Worm (Caenorhabditis elegans): ENCODE data around the gene kbp-3.

kbp-3 gene

ce11 chrII:14401098-14401497 is 11.2 kb upstream of the kbp-3 start:
- TF ChIP-seq snpc-4 (tag; optimal IDR thresholded peaks at IDR 0.05) (no peak), sem-2 (GFP tag; optimal IDR thresholded peaks at IDR 0.05) (no peak), unc-62 (GFP tag; optimal IDR thresholded peaks at IDR 0.05) (no peak), ceh-39 (tag; optimal IDR thresholded peaks at IDR 0.05) (no peak), ham-2 (GFP tag; optimal IDR thresholded peaks at IDR 0.05) (no peak), ces-1 (GFP tag; optimal IDR thresholded peaks at IDR 0.05) (no peak), mep-1 (tag; optimal IDR thresholded peaks at IDR 0.05) (no peak), bed-3 (GFP tag; optimal IDR thresholded peaks at IDR 0.05) (no peak), cnd-1 (tag; optimal IDR thresholded peaks at IDR 0.05) (no peak), flh-1 (GFP tag; optimal IDR thresholded peaks at IDR 0.05) (no peak), lin-32 (GFP tag; optimal IDR thresholded peaks at IDR 0.05) (no peak), zip-8 (tag; optimal IDR thresholded peaks at IDR 0.05) (no peak), pha-4 (tag; optimal IDR thresholded peaks at IDR 0.05) (no peak), drap-1 (GFP tag; optimal IDR thresholded peaks at IDR 0.05) (no peak), sptf-1 (tag; optimal IDR thresholded peaks at IDR 0.05) (no peak), nhr-12 (tag; optimal IDR thresholded peaks at IDR 0.05) (no peak), unc-120 (tag; optimal IDR thresholded peaks at IDR 0.05; ENCODE audit: poor library complexity, severe bottlenecking) (no peak), elt-1 (tag; optimal IDR thresholded peaks at IDR 0.05; ENCODE audit: borderline replicate concordance, insufficient read depth) (no peak), blmp-1 (tag; optimal IDR thresholded peaks at IDR 0.05) (no peak), M03D4.4 (tag; optimal IDR thresholded peaks at IDR 0.05) (no peak)

- peak; percentile 2 for TF ChIP-seq M03D4.4 (tag; optimal IDR thresholded peaks at IDR 0.05)
- TF ChIP-seq lin-13 (tag; optimal IDR thresholded peaks at IDR 0.05): peak; percentile 82
- TF ChIP-seq hlh-1 (tag; optimal IDR thresholded peaks at IDR 0.05): peak; percentile 54
- TF ChIP-seq nhr-76 (tag; optimal IDR thresholded peaks at IDR 0.05): no peak
- TF ChIP-seq ceh-83 (GFP tag; optimal IDR thresholded peaks at IDR 0.05): peak; percentile 26
- TF ChIP-seq sptf-1 (tag; optimal IDR thresholded peaks at IDR 0.05): peak; percentile 18
- TF ChIP-seq lsy-2 (tag; optimal IDR thresholded peaks at IDR 0.05): peak; percentile 69
- no peak for TF ChIP-seq elt-1 (tag; optimal IDR thresholded peaks at IDR 0.05; ENCODE audit: borderline replicate concordance, insufficient read depth)
- TF ChIP-seq nhr-2 (tag; optimal IDR thresholded peaks at IDR 0.05): peak; percentile 12
- TF ChIP-seq lin-32 (GFP tag; optimal IDR thresholded peaks at IDR 0.05): no peak
- peak; percentile 25 for TF ChIP-seq ceh-43 (GFP tag; optimal IDR thresholded peaks at IDR 0.05)
- no peak for TF ChIP-seq mab-5 (tag; optimal IDR thresholded peaks at IDR 0.05)
- TF ChIP-seq nhr-28 (tag; optimal IDR thresholded peaks at IDR 0.05): no peak
- no peak for TF ChIP-seq mls-2 (tag; optimal IDR thresholded peaks at IDR 0.05)
- peak; percentile 52 for TF ChIP-seq ham-2 (GFP tag; optimal IDR thresholded peaks at IDR 0.05)
- TF ChIP-seq ces-1 (GFP tag; optimal IDR thresholded peaks at IDR 0.05): peak; percentile 91
- TF ChIP-seq tbx-8 (GFP tag; optimal IDR thresholded peaks at IDR 0.05): no peak
- TF ChIP-seq pha-4 (tag; optimal IDR thresholded peaks at IDR 0.05): peak; percentile 95
- TF ChIP-seq ceh-39 (tag; optimal IDR thresholded peaks at IDR 0.05): peak; percentile 64
- TF ChIP-seq cnd-1 (tag; optimal IDR thresholded peaks at IDR 0.05): no peak
- no peak for TF ChIP-seq blmp-1 (tag; optimal IDR thresholded peaks at IDR 0.05)
- TF ChIP-seq nhr-237 (tag; optimal IDR thresholded peaks at IDR 0.05): peak; percentile 85
- peak; percentile 82 for TF ChIP-seq mep-1 (tag; optimal IDR thresholded peaks at IDR 0.05)
- no peak for TF ChIP-seq drap-1 (GFP tag; optimal IDR thresholded peaks at IDR 0.05)
- peak; percentile 32 for TF ChIP-seq unc-120 (tag; optimal IDR thresholded peaks at IDR 0.05; ENCODE audit: poor library complexity, severe bottlenecking)
- TF ChIP-seq sem-2 (GFP tag; optimal IDR thresholded peaks at IDR 0.05): no peak
- TF ChIP-seq bed-3 (GFP tag; optimal IDR thresholded peaks at IDR 0.05): no peak
These were observed 9.7 kb upstream of the kbp-3 start for ce11 chrII:14399595-14399994.

- TF ChIP-seq ceh-39 (tag; optimal IDR thresholded peaks at IDR 0.05): no peak
- TF ChIP-seq unc-62 (GFP tag; optimal IDR thresholded peaks at IDR 0.05): no peak
- no peak for TF ChIP-seq sptf-1 (tag; optimal IDR thresholded peaks at IDR 0.05)
- no peak for TF ChIP-seq pha-4 (tag; optimal IDR thresholded peaks at IDR 0.05)
- TF ChIP-seq sem-2 (GFP tag; optimal IDR thresholded peaks at IDR 0.05): no peak
- no peak for TF ChIP-seq bed-3 (GFP tag; optimal IDR thresholded peaks at IDR 0.05)
- TF ChIP-seq lin-32 (GFP tag; optimal IDR thresholded peaks at IDR 0.05): no peak
- TF ChIP-seq nhr-76 (tag; optimal IDR thresholded peaks at IDR 0.05): no peak
- TF ChIP-seq ztf-11 (tag; optimal IDR thresholded peaks at IDR 0.05): no peak
- no peak for TF ChIP-seq ham-2 (GFP tag; optimal IDR thresholded peaks at IDR 0.05)
These were observed 3.9 kb upstream of the kbp-3 start for ce11 chrII:14393766-14394165.

- no peak for TF ChIP-seq zip-8 (tag; optimal IDR thresholded peaks at IDR 0.05)
- TF ChIP-seq ham-2 (GFP tag; optimal IDR thresholded peaks at IDR 0.05): no peak
- TF ChIP-seq sem-2 (GFP tag; optimal IDR thresholded peaks at IDR 0.05): no peak
- TF ChIP-seq sptf-1 (tag; optimal IDR thresholded peaks at IDR 0.05): no peak
- no peak for TF ChIP-seq bed-3 (GFP tag; optimal IDR thresholded peaks at IDR 0.05)
- TF ChIP-seq cnd-1 (tag; optimal IDR thresholded peaks at IDR 0.05): no peak
- TF ChIP-seq unc-120 (tag; optimal IDR thresholded peaks at IDR 0.05; ENCODE audit: poor library complexity, severe bottlenecking): no peak
- TF ChIP-seq nhr-12 (tag; optimal IDR thresholded peaks at IDR 0.05): no peak
These were observed 1.7 kb downstream of the kbp-3 start, which contains the start of gene F26H11.8 for ce11 chrII:14388213-14388612. Gene F26H11.8 (plus strand): TSS chrII:14388513.
